Fruit fly (Drosophila melanogaster) whole organism, embryonic: Measurements from ENCODE around the gene CG31957.
A peak's percentile ranks its signal among the peaks of the same experiment; 100 is the strongest.

ENCODE experiments used
- Adf1 ChIP-seq: fragments of 200-800 bp; sonication (Bioruptor generic); IDR thresholded peaks from 2 replicates; pipeline ENCODE4 v1.3.6; 2022; ENCODE audit warnings: missing biosample characterization, missing genetic modification characterization
- BEAF-32 ChIP-seq: fragments of 200-800 bp; sonication (Bioruptor generic); optimal IDR thresholded peaks from 3 replicates; lab custom pipeline; 2017; ENCODE audit warnings: missing biosample characterization, missing genetic modification characterization, mild to moderate bottlenecking, moderate library complexity, missing genetic modification reagents
- CG10209 ChIP-seq: fragments of 200-800 bp; sonication (Bioruptor generic); optimal IDR thresholded peaks from 3 replicates; lab custom pipeline; 2017; ENCODE audit warnings: missing biosample characterization, mild to moderate bottlenecking, missing genetic modification characterization, missing genetic modification reagents
- CG13287 ChIP-seq: fragments of 200-800 bp; sonication (Bioruptor generic); IDR thresholded peaks from 2 replicates; pipeline ENCODE4 v1.3.6; 2022; ENCODE audit warnings: missing biosample characterization, missing genetic modification characterization; ENCODE audit not compliant: partially characterized antibody
- CG14860 ChIP-seq: fragments of 200-800 bp; sonication (Bioruptor generic); IDR thresholded peaks from 3 replicates; pipeline ENCODE4 v1.3.6; 2022; ENCODE audit warnings: missing biosample characterization, missing genetic modification characterization; ENCODE audit not compliant: partially characterized antibody
- CG15011 ChIP-seq: fragments of 200-800 bp; sonication (Bioruptor generic); optimal IDR thresholded peaks from 3 replicates; lab custom pipeline; 2018; ENCODE audit warnings: missing biosample characterization, mild to moderate bottlenecking, missing genetic modification characterization
- CG18599 ChIP-seq: fragments of 200-800 bp; sonication (Bioruptor generic); optimal IDR thresholded peaks from 3 replicates; lab custom pipeline; 2017; ENCODE audit warnings: missing biosample characterization, missing genetic modification characterization, mild to moderate bottlenecking, moderate library complexity, missing genetic modification reagents
- CG18764 ChIP-seq: fragments of 200-800 bp; sonication (Bioruptor generic); optimal IDR thresholded peaks from 3 replicates; lab custom pipeline; 2016; ENCODE audit warnings: missing biosample characterization, missing genetic modification characterization
- CG2120 ChIP-seq: fragments of 200-800 bp; sonication (Bioruptor generic); optimal IDR thresholded peaks from 3 replicates; lab custom pipeline; 2016; ENCODE audit warnings: missing biosample characterization, missing genetic modification characterization
- CG2678 ChIP-seq: fragments of 200-800 bp; sonication (Bioruptor generic); optimal IDR thresholded peaks from 3 replicates; lab custom pipeline; 2019; ENCODE audit warnings: missing biosample characterization, mild to moderate bottlenecking, missing genetic modification characterization, moderate library complexity
- CG2875 ChIP-seq: fragments of 200-800 bp; sonication (Bioruptor generic); optimal IDR thresholded peaks from 2 replicates; lab custom pipeline; 2017; ENCODE audit warnings: missing biosample characterization, mild to moderate bottlenecking, missing genetic modification characterization, missing genetic modification reagents
- CG34422 ChIP-seq: fragments of 200-800 bp; sonication (Bioruptor generic); IDR thresholded peaks from 3 replicates; pipeline ENCODE4 v1.3.6; 2022; ENCODE audit warnings: missing biosample characterization, missing genetic modification characterization
- CG6175 ChIP-seq: fragments of 200-800 bp; sonication (Bioruptor generic); IDR thresholded peaks from 3 replicates; pipeline ENCODE4 v1.3.6; 2022; ENCODE audit warnings: missing biosample characterization, missing genetic modification characterization
- CG6765 ChIP-seq: fragments of 200-800 bp; sonication (Bioruptor generic); optimal IDR thresholded peaks from 3 replicates; lab custom pipeline; 2017; ENCODE audit warnings: missing biosample characterization, mild to moderate bottlenecking, missing genetic modification characterization
- Dad ChIP-seq: fragments of 200-800 bp; sonication (Bioruptor generic); optimal IDR thresholded peaks from 3 replicates; lab custom pipeline; 2016; ENCODE audit warnings: missing biosample characterization, missing genetic modification characterization
- Hand ChIP-seq: fragments of 200-800 bp; sonication (Bioruptor generic); optimal IDR thresholded peaks from 2 replicates; lab custom pipeline; 2017; ENCODE audit warnings: mild to moderate bottlenecking, missing biosample characterization, missing genetic modification reagents, missing genetic modification characterization
- Hmr ChIP-seq: fragments of 200-800 bp; sonication (Bioruptor generic); optimal IDR thresholded peaks from 3 replicates; lab custom pipeline; 2017; ENCODE audit warnings: mild to moderate bottlenecking, missing biosample characterization, missing genetic modification reagents, missing genetic modification characterization
- Meics ChIP-seq: fragments of 200-800 bp; sonication (Bioruptor generic); optimal IDR thresholded peaks from 2 replicates; lab custom pipeline; 2017; ENCODE audit warnings: missing biosample characterization, mild to moderate bottlenecking, missing genetic modification characterization
- Nf-YC ChIP-seq: fragments of 200-800 bp; optimal IDR thresholded peaks from 3 replicates; lab custom pipeline; 2019; ENCODE audit warnings: missing biosample characterization, mild to moderate bottlenecking, missing genetic modification characterization, moderate library complexity
- NfI ChIP-seq: fragments of 200-800 bp; sonication (Bioruptor generic); optimal IDR thresholded peaks from 3 replicates; lab custom pipeline; 2018; ENCODE audit warnings: missing biosample characterization, mild to moderate bottlenecking, missing genetic modification characterization, moderate library complexity
- Rfx ChIP-seq: fragments of 200-800 bp; sonication (Bioruptor generic); IDR thresholded peaks from 2 replicates; pipeline ENCODE4 v1.3.6; 2022; ENCODE audit warnings: missing biosample characterization, missing genetic modification characterization
- Scr ChIP-seq: fragments of 200-800 bp; sonication (Bioruptor generic); IDR thresholded peaks from 2 replicates; pipeline ENCODE4 v1.3.6; 2022; ENCODE audit warnings: missing biosample characterization, missing genetic modification characterization; ENCODE audit not compliant: partially characterized antibody
- Side ChIP-seq: fragments of 200-800 bp; sonication (Bioruptor generic); optimal IDR thresholded peaks from 2 replicates; lab custom pipeline; 2016; ENCODE audit warnings: missing biosample characterization, missing genetic modification characterization
- Sox100B ChIP-seq: fragments of 200-800 bp; sonication (Bioruptor generic); optimal IDR thresholded peaks from 3 replicates; lab custom pipeline; 2018; ENCODE audit warnings: missing biosample characterization, mild to moderate bottlenecking, missing genetic modification characterization
- Taf1 ChIP-seq: fragments of 200-800 bp; sonication (Bioruptor generic); IDR thresholded peaks from 2 replicates; pipeline ENCODE4 v1.3.6; 2022; ENCODE audit warnings: missing biosample characterization, missing genetic modification characterization
- al ChIP-seq: fragments of 200-800 bp; sonication (Bioruptor generic); IDR thresholded peaks from 2 replicates; pipeline ENCODE4 v1.3.6; 2022; ENCODE audit warnings: missing biosample characterization, missing genetic modification characterization
- amos ChIP-seq: fragments of 200-800 bp; sonication (Bioruptor generic); IDR thresholded peaks from 2 replicates; pipeline ENCODE4 v1.3.6; 2022; ENCODE audit warnings: missing biosample characterization, missing genetic modification characterization; ENCODE audit not compliant: partially characterized antibody
- br ChIP-seq: fragments of >200 bp; optimal IDR thresholded peaks from 2 replicates; lab custom pipeline; 2017
- cas ChIP-seq: fragments of 200-800 bp; sonication (Bioruptor generic); IDR thresholded peaks from 2 replicates; pipeline ENCODE4 v1.3.6; 2022; ENCODE audit warnings: missing biosample characterization, missing genetic modification characterization
- croc ChIP-seq: fragments of 200-800 bp; sonication (Bioruptor generic); conservative IDR thresholded peaks from 3 replicates; pipeline ENCODE4 v1.3.6; 2022; ENCODE audit warnings: missing biosample characterization, missing genetic modification characterization
- dmrt11E ChIP-seq: fragments of 200-800 bp; sonication (Bioruptor generic); optimal IDR thresholded peaks from 3 replicates; lab custom pipeline; 2018; ENCODE audit warnings: missing biosample characterization, mild to moderate bottlenecking, missing genetic modification characterization, moderate library complexity
- dpn ChIP-seq, 2 experiments: fragments of 200-800 bp; sonication (Bioruptor generic); optimal IDR thresholded peaks; 3 replicates each; lab custom pipeline; 2016; ENCODE audit warnings: missing biosample characterization in 2 of 2, missing genetic modification characterization in 2 of 2
- dysf ChIP-seq: fragments of 200-800 bp; sonication (Bioruptor generic); IDR thresholded peaks from 3 replicates; pipeline ENCODE4 v1.3.6; 2022; ENCODE audit warnings: missing biosample characterization, missing genetic modification characterization
- fu2 ChIP-seq: fragments of 200-800 bp; sonication (Bioruptor generic); optimal IDR thresholded peaks from 2 replicates; lab custom pipeline; 2016; ENCODE audit warnings: missing biosample characterization, missing genetic modification characterization
- gcm ChIP-seq: fragments of 200-800 bp; sonication (Bioruptor generic); optimal IDR thresholded peaks from 2 replicates; lab custom pipeline; 2019; ENCODE audit warnings: missing biosample characterization, mild to moderate bottlenecking, missing genetic modification characterization, moderate library complexity
- kah ChIP-seq: fragments of 200-800 bp; sonication (Bioruptor generic); optimal IDR thresholded peaks from 2 replicates; lab custom pipeline; 2018; ENCODE audit warnings: missing biosample characterization, mild to moderate bottlenecking, missing genetic modification characterization
- lab ChIP-seq: fragments of 200-800 bp; sonication (Bioruptor generic); optimal IDR thresholded peaks from 3 replicates; lab custom pipeline; 2017; ENCODE audit warnings: missing biosample characterization, missing genetic modification characterization, mild to moderate bottlenecking, moderate library complexity, missing genetic modification reagents
- odd ChIP-seq: fragments of 200-800 bp; sonication (Bioruptor generic); optimal IDR thresholded peaks from 2 replicates; lab custom pipeline; 2017; ENCODE audit warnings: missing biosample characterization, mild to moderate bottlenecking, missing genetic modification characterization
- pfk ChIP-seq: fragments of 200-800 bp; sonication (Bioruptor generic); optimal IDR thresholded peaks from 2 replicates; lab custom pipeline; 2018; ENCODE audit warnings: missing biosample characterization, mild to moderate bottlenecking, missing genetic modification characterization, moderate library complexity
- pnt ChIP-seq: fragments of 200-800 bp; sonication (Bioruptor generic); optimal IDR thresholded peaks from 3 replicates; lab custom pipeline; 2016; ENCODE audit warnings: missing biosample characterization, missing genetic modification characterization
- psq ChIP-seq: fragments of 200-800 bp; sonication (Bioruptor generic); optimal IDR thresholded peaks from 2 replicates; lab custom pipeline; 2017; ENCODE audit warnings: missing biosample characterization, missing genetic modification characterization
- rib ChIP-seq: fragments of 200-800 bp; sonication (Bioruptor generic); IDR thresholded peaks from 2 replicates; pipeline ENCODE4 v1.3.6; 2022; ENCODE audit warnings: missing biosample characterization, missing genetic modification characterization
- ro ChIP-seq: fragments of 200-800 bp; sonication (Bioruptor generic); IDR thresholded peaks from 2 replicates; pipeline ENCODE4 v1.3.6; 2022; ENCODE audit warnings: missing biosample characterization, missing genetic modification characterization
- sim ChIP-seq: fragments of 200-800 bp; sonication (Bioruptor generic); IDR thresholded peaks from 2 replicates; pipeline ENCODE4 v1.3.6; 2022; ENCODE audit warnings: missing biosample characterization, missing genetic modification characterization
- sima ChIP-seq: fragments of 200-800 bp; sonication (Bioruptor generic); optimal IDR thresholded peaks from 2 replicates; lab custom pipeline; 2016; ENCODE audit warnings: missing biosample characterization, missing genetic modification characterization
- slou ChIP-seq: fragments of 200-800 bp; sonication (Bioruptor generic); optimal IDR thresholded peaks from 3 replicates; lab custom pipeline; 2016; ENCODE audit warnings: missing biosample characterization, missing genetic modification characterization
- slp2 ChIP-seq: fragments of 200-800 bp; sonication (Bioruptor generic); optimal IDR thresholded peaks from 2 replicates; lab custom pipeline; 2016; ENCODE audit warnings: missing biosample characterization, missing genetic modification characterization
- sna ChIP-seq: fragments of 200-800 bp; sonication (Bioruptor generic); IDR thresholded peaks from 2 replicates; pipeline ENCODE4 v1.3.6; 2022; ENCODE audit warnings: missing biosample characterization, missing genetic modification characterization; ENCODE audit not compliant: partially characterized antibody
- zfh1 ChIP-seq: fragments of 200-800 bp; sonication (Bioruptor generic); IDR thresholded peaks from 3 replicates; pipeline ENCODE4 v1.3.6; 2022; ENCODE audit warnings: missing biosample characterization, missing genetic modification characterization

The CG31957 gene

dm6 chr2L:3861388-3861787 is 10.9 kb downstream of the CG31957 start (continued):
- TF ChIP-seq BEAF-32 (GFP tag; lab: Kevin White, UChicago), result no peak
- no peak for TF ChIP-seq dysf
- TF ChIP-seq CG6175 (GFP tag; lab: Robert Waterston, UW), result no peak
- no peak for TF ChIP-seq ro (GFP tag; lab: Robert Waterston, UW)
- TF ChIP-seq CG13287 (GFP tag; lab: Robert Waterston, UW), result no peak
- no peak for TF ChIP-seq slou (GFP tag; lab: Kevin White, UChicago)
- no peak for TF ChIP-seq sna (GFP tag; lab: Robert Waterston, UW)
- peak in 1 of 2 experiments; percentile 7 for TF ChIP-seq dpn (GFP tag; optimal IDR thresholded peaks at IDR 0.05; lab: Kevin White, UChicago)
- TF ChIP-seq gcm (GFP tag; lab: Kevin White, UChicago), result peak; percentile 65
- TF ChIP-seq al (GFP tag; lab: Robert Waterston, UW), result no peak
- no peak for TF ChIP-seq lab (GFP tag; lab: Kevin White, UChicago)
- no peak for TF ChIP-seq Taf1 (GFP tag; lab: Robert Waterston, UW)
- TF ChIP-seq Adf1 (GFP tag; lab: Robert Waterston, UW), result no peak
- no peak for TF ChIP-seq fu2 (GFP tag; lab: Kevin White, UChicago)
- no peak for TF ChIP-seq amos (GFP tag; lab: Robert Waterston, UW)
- TF ChIP-seq CG34422, result no peak
- TF ChIP-seq zfh1 (GFP tag; lab: Robert Waterston, UW), result peak; percentile 81
- TF ChIP-seq Scr, result no peak
- no peak for TF ChIP-seq CG18599
- TF ChIP-seq Sox100B (GFP tag; lab: Kevin White, UChicago), result no peak
- no peak for TF ChIP-seq odd (GFP tag; lab: Kevin White, UChicago)
- no peak for TF ChIP-seq br
- TF ChIP-seq cas (GFP tag; lab: Robert Waterston, UW), result no peak
- TF ChIP-seq Side (GFP tag; lab: Kevin White, UChicago), result peak; percentile 47
- no peak for TF ChIP-seq rib (GFP tag; lab: Robert Waterston, UW)
- no peak for TF ChIP-seq CG18764
- peak; percentile 66 for TF ChIP-seq sim (GFP tag; lab: Robert Waterston, UW)
- no peak for TF ChIP-seq Meics (GFP tag; lab: Kevin White, UChicago)
- peak; percentile 10 for TF ChIP-seq CG2875 (GFP tag; lab: Kevin White, UChicago)
- peak; percentile 5 for TF ChIP-seq slp2 (GFP tag; lab: Kevin White, UChicago)
- TF ChIP-seq NfI (GFP tag; lab: Kevin White, UChicago), result no peak
- no peak for TF ChIP-seq psq (GFP tag; lab: Kevin White, UChicago)
- TF ChIP-seq CG15011 (GFP tag; lab: Kevin White, UChicago), result no peak
- TF ChIP-seq pnt (GFP tag; lab: Kevin White, UChicago), result peak; percentile 35
- no peak for TF ChIP-seq CG6765 (GFP tag; lab: Kevin White, UChicago)
- TF ChIP-seq kah, result no peak
- TF ChIP-seq croc (GFP tag; lab: Robert Waterston, UW), result peak; percentile 67
- no peak for TF ChIP-seq Dad
- no peak for TF ChIP-seq Hand (GFP tag; lab: Kevin White, UChicago)
- TF ChIP-seq Rfx (GFP tag; lab: Robert Waterston, UW), result no peak
- TF ChIP-seq CG2678 (tag; lab: Kevin White, UChicago), result no peak
- TF ChIP-seq CG10209, result peak; percentile 48
- no peak for TF ChIP-seq CG14860 (GFP tag; lab: Robert Waterston, UW)
- no peak for TF ChIP-seq Nf-YC (tag; lab: Kevin White, UChicago)
- peak; percentile 89 for TF ChIP-seq dmrt11E (tag; lab: Kevin White, UChicago)
- TF ChIP-seq sima, result no peak
- no peak for TF ChIP-seq CG2120 (GFP tag; lab: Kevin White, UChicago)
- no peak for TF ChIP-seq pfk (GFP tag; lab: Kevin White, UChicago)
- no peak for TF ChIP-seq Hmr
